Worm (Caenorhabditis elegans) whole organism, L3 larva: ENCODE data around the gene nhr-290.
"Not testable (repeated sequence)": the region's sequence is repeated elsewhere in the genome, so short reads cannot be mapped to it uniquely, and the experiment has no call there.

Experiments
- daf-12 ChIP-seq: fragments of 150-350 bp; optimal IDR thresholded peaks from 2 replicates; lab custom pipeline; 2014; ENCODE audit warnings: missing biosample characterization, missing genetic modification reagents, missing genetic modification characterization
- fos-1 ChIP-seq: fragments of 150-350 bp; optimal IDR thresholded peaks from 2 replicates; lab custom pipeline; 2014; ENCODE audit warnings: missing biosample characterization, missing genetic modification characterization
- nhr-25 ChIP-seq: sonication (generic microtip); optimal IDR thresholded peaks from 2 replicates; lab custom pipeline; 2017; ENCODE audit warnings: missing biosample characterization, missing genetic modification characterization
- nhr-77 ChIP-seq: fragments of 150-350 bp; optimal IDR thresholded peaks from 2 replicates; lab custom pipeline; 2014; ENCODE audit warnings: missing biosample characterization, missing genetic modification characterization
- snpc-4 ChIP-seq: fragments of 150-350 bp; optimal IDR thresholded peaks from 2 replicates; lab custom pipeline; 2014; ENCODE audit warnings: missing biosample characterization, missing genetic modification characterization

ce11 chrV:2561390-2561789 is 12.6 kb upstream of the nhr-290 start, which contains the start of gene gst-10:
- TF ChIP-seq fos-1 (tag; lab: Kevin White, UChicago); daf-12 (tag; lab: Kevin White, UChicago); nhr-77 (tag; lab: Kevin White, UChicago); nhr-25; snpc-4 (tag; lab: Kevin White, UChicago): not testable (repeated sequence)
